Worm (Caenorhabditis elegans) whole organism, late embryonic: ENCODE data around the gene sru-13.

Experiments used
- C38D4.7 ChIP-seq: fragments of 200-800 bp; sonication (Bioruptor generic); optimal IDR thresholded peaks from 2 replicates; lab custom pipeline; 2018; ENCODE audit warnings: mild to moderate bottlenecking, missing genetic modification characterization, moderate library complexity, missing compliant biosample characterization
- K09A11.1 ChIP-seq: sonication (generic microtip); optimal IDR thresholded peaks from 2 replicates; lab custom pipeline; 2017; ENCODE audit warnings: antibody characterized with exemption, mild to moderate bottlenecking, missing genetic modification characterization, missing compliant biosample characterization; ENCODE audit not compliant: insufficient read depth

- no peak for TF ChIP-seq K09A11.1 (tag; lab: Kevin White, UChicago)
- TF ChIP-seq C38D4.7 (GFP tag; lab: Kevin White, UChicago), result no peak
Measured at ce11 chrIV:12531047-12531446, 8.6 kb upstream of the sru-13 start, which contains the start of gene F53B2.5.
